Worm (Caenorhabditis elegans) whole organism, L4 larva: ENCODE measurements around the gene C14F11.7.

ENCODE experiments used
- F44E2.7 ChIP-seq: fragments of 200-800 bp; sonication (Bioruptor generic); IDR thresholded peaks from 2 replicates; pipeline ENCODE4 v2.1.2; 2022; ENCODE audit warnings: missing genetic modification characterization, missing compliant biosample characterization
- Y105C5A.15 ChIP-seq: fragments of 200-800 bp; sonication (Bioruptor generic); IDR thresholded peaks from 2 replicates; pipeline ENCODE4 v1.3.6; 2022; ENCODE audit warnings: missing genetic modification characterization, missing compliant biosample characterization
- Y48G9A.11 ChIP-seq: fragments of 200-800 bp; sonication (Bioruptor generic); IDR thresholded peaks from 2 replicates; pipeline ENCODE4 v1.3.6; 2022; ENCODE audit warnings: missing genetic modification reagents, missing genetic modification characterization, missing compliant biosample characterization
- Y5F2A.4 ChIP-seq: fragments of 200-800 bp; sonication (Bioruptor generic); optimal IDR thresholded peaks from 2 replicates; lab custom pipeline; 2018; ENCODE audit warnings: mild to moderate bottlenecking, missing genetic modification characterization, missing compliant biosample characterization
- Y75B8A.6 ChIP-seq: fragments of 200-800 bp; sonication (Bioruptor generic); IDR thresholded peaks from 2 replicates; pipeline ENCODE4 v1.3.6; 2022; ENCODE audit warnings: missing genetic modification reagents, missing genetic modification characterization, missing compliant biosample characterization
- ama-1 ChIP-seq: fragments of 150-350 bp; optimal IDR thresholded peaks from 2 replicates; lab custom pipeline; 2014; ENCODE audit warnings: inconsistent platforms, mixed read lengths
- arid-1 ChIP-seq: fragments of 200-800 bp; sonication (Bioruptor generic); conservative IDR thresholded peaks from 2 replicates; pipeline ENCODE4 v1.3.6; 2022; ENCODE audit warnings: missing genetic modification reagents, missing genetic modification characterization, missing compliant biosample characterization
- attf-4 ChIP-seq: sonication (generic microtip); optimal IDR thresholded peaks from 3 replicates; lab custom pipeline; 2017; ENCODE audit warnings: missing biosample characterization, missing genetic modification characterization
- ceh-20 ChIP-seq: fragments of 200-800 bp; sonication (Bioruptor generic); IDR thresholded peaks from 2 replicates; pipeline ENCODE4 v1.3.6; 2022; ENCODE audit warnings: missing genetic modification reagents, missing genetic modification characterization, missing compliant biosample characterization
- ceh-28 ChIP-seq: fragments of 150-350 bp; optimal IDR thresholded peaks from 2 replicates; lab custom pipeline; 2014; ENCODE audit warnings: missing biosample characterization, missing genetic modification reagents, missing genetic modification characterization
- ceh-62 ChIP-seq: sonication (generic microtip); optimal IDR thresholded peaks from 2 replicates; lab custom pipeline; 2017; ENCODE audit warnings: missing biosample characterization, missing genetic modification characterization
- daf-16 ChIP-seq, 3 experiments: sonication (generic microtip); optimal IDR thresholded peaks; 2 replicates each; lab custom pipeline; 2016 to 2017; ENCODE audit warnings: missing genetic modification characterization in 3 of 3, missing genetic modification reagents in 3 of 3, mild to moderate bottlenecking in 2 of 3, missing compliant biosample characterization in 2 of 3, missing biosample characterization in 1 of 3, moderate library complexity in 1 of 3
- daf-8 ChIP-seq: fragments of 200-800 bp; sonication (Bioruptor generic); IDR thresholded peaks from 2 replicates; pipeline ENCODE4 v1.3.6; 2022; ENCODE audit warnings: missing genetic modification characterization, missing compliant biosample characterization
- dmd-6 ChIP-seq: fragments of 200-800 bp; sonication (Bioruptor generic); IDR thresholded peaks from 2 replicates; pipeline ENCODE4 v1.3.6; 2022; ENCODE audit warnings: missing genetic modification reagents, missing genetic modification characterization, missing compliant biosample characterization
- duxl-1 ChIP-seq: sonication (generic microtip); optimal IDR thresholded peaks from 2 replicates; lab custom pipeline; 2016; ENCODE audit warnings: mild to moderate bottlenecking, missing genetic modification characterization, moderate library complexity, missing compliant biosample characterization; ENCODE audit not compliant: poor library complexity
- dve-1 ChIP-seq: sonication (generic microtip); optimal IDR thresholded peaks from 2 replicates; lab custom pipeline; 2017; ENCODE audit warnings: antibody characterized with exemption, mild to moderate bottlenecking, missing genetic modification characterization, missing compliant biosample characterization; ENCODE audit not compliant: insufficient read depth
- egl-43 ChIP-seq: fragments of 200-800 bp; sonication (Bioruptor generic); IDR thresholded peaks from 2 replicates; pipeline ENCODE4 v1.3.6; 2022; ENCODE audit warnings: missing genetic modification reagents, missing genetic modification characterization, missing compliant biosample characterization
- fkh-10 ChIP-seq: fragments of 150-350 bp; optimal IDR thresholded peaks from 2 replicates; lab custom pipeline; 2014; ENCODE audit warnings: missing biosample characterization, missing genetic modification reagents, missing genetic modification characterization
- fos-1 ChIP-seq: fragments of 150-350 bp; optimal IDR thresholded peaks from 2 replicates; lab custom pipeline; 2014; ENCODE audit warnings: missing biosample characterization, missing genetic modification characterization
- hif-1 ChIP-seq, 2 experiments: sonication (generic microtip); optimal IDR thresholded peaks; 2 replicates each; lab custom pipeline; 2016 to 2017; ENCODE audit warnings: missing compliant biosample characterization in 2 of 2, missing genetic modification characterization in 2 of 2, missing genetic modification reagents in 2 of 2, missing genotype in 2 of 2, mild to moderate bottlenecking in 1 of 2
- hlh-11 ChIP-seq: fragments of 200-800 bp; sonication (Bioruptor generic); optimal IDR thresholded peaks from 2 replicates; lab custom pipeline; 2018; ENCODE audit warnings: mild to moderate bottlenecking, missing genetic modification characterization, missing compliant biosample characterization
- hlh-30 ChIP-seq: sonication (generic microtip); optimal IDR thresholded peaks from 2 replicates; lab custom pipeline; 2017; ENCODE audit warnings: antibody characterized with exemption, mild to moderate bottlenecking, missing genetic modification characterization, missing compliant biosample characterization; ENCODE audit not compliant: insufficient read depth
- lim-7 ChIP-seq: fragments of 200-800 bp; sonication (Bioruptor generic); IDR thresholded peaks from 2 replicates; pipeline ENCODE4 v1.3.6; 2022; ENCODE audit warnings: missing genetic modification characterization, missing compliant biosample characterization
- lin-13 ChIP-seq: fragments of 150-350 bp; optimal IDR thresholded peaks from 2 replicates; lab custom pipeline; 2014; ENCODE audit warnings: missing biosample characterization, missing genetic modification reagents, missing genetic modification characterization
- lin-29 ChIP-seq: fragments of 200-800 bp; sonication (Bioruptor generic); IDR thresholded peaks from 2 replicates; pipeline ENCODE4 v1.3.6; 2022; ENCODE audit warnings: missing genetic modification reagents, missing genetic modification characterization, missing compliant biosample characterization
- lir-3 ChIP-seq: sonication (generic microtip); optimal IDR thresholded peaks from 2 replicates; lab custom pipeline; 2016; ENCODE audit warnings: mild to moderate bottlenecking, missing genetic modification characterization, missing compliant biosample characterization
- lsy-2 ChIP-seq, 2 experiments: fragments of 150-350 bp in 1 of 2; sonication (generic microtip) in 1 of 2; optimal IDR thresholded peaks; 2 replicates each; lab custom pipeline; 2014 to 2017; ENCODE audit warnings: missing biosample characterization in 2 of 2, missing genetic modification characterization in 2 of 2
- mdl-1 ChIP-seq, 2 experiments: fragments of 150-350 bp in 1 of 2; sonication (generic microtip) in 1 of 2; optimal IDR thresholded peaks; 2 replicates each; lab custom pipeline; 2014 to 2017; ENCODE audit warnings: missing biosample characterization in 2 of 2, missing genetic modification characterization in 2 of 2
- mep-1 ChIP-seq: fragments of 150-350 bp; sonication (generic microtip); optimal IDR thresholded peaks from 3 replicates; lab custom pipeline; 2014; ENCODE audit warnings: missing biosample characterization, missing genetic modification characterization
- mes-2 ChIP-seq: sonication (generic microtip); optimal IDR thresholded peaks from 2 replicates; lab custom pipeline; 2016; ENCODE audit warnings: missing genotype, mild to moderate bottlenecking, missing genetic modification characterization, missing compliant biosample characterization; ENCODE audit not compliant: poor library complexity, severe bottlenecking
- nhr-237 ChIP-seq: sonication (generic microtip); optimal IDR thresholded peaks from 2 replicates; lab custom pipeline; 2017; ENCODE audit warnings: missing biosample characterization, missing genetic modification characterization
- nhr-25 ChIP-seq: sonication (generic microtip); optimal IDR thresholded peaks from 2 replicates; lab custom pipeline; 2017; ENCODE audit warnings: missing genetic modification characterization, mild to moderate bottlenecking, missing compliant biosample characterization, antibody characterized with exemption, moderate library complexity, borderline replicate concordance; ENCODE audit not compliant: insufficient read depth
- nhr-41 ChIP-seq: fragments of 200-800 bp; sonication (Bioruptor generic); IDR thresholded peaks from 2 replicates; pipeline ENCODE4 v1.3.6; 2022; ENCODE audit warnings: missing genetic modification reagents, missing genetic modification characterization, missing compliant biosample characterization
- nhr-48 ChIP-seq: sonication (generic microtip); optimal IDR thresholded peaks from 2 replicates; lab custom pipeline; 2016; ENCODE audit warnings: mild to moderate bottlenecking, missing genetic modification characterization, missing compliant biosample characterization
- php-3 ChIP-seq: fragments of 200-800 bp; sonication (Bioruptor generic); IDR thresholded peaks from 2 replicates; pipeline ENCODE4 v1.3.6; 2022; ENCODE audit warnings: missing genetic modification reagents, missing genetic modification characterization, missing compliant biosample characterization
- sdz-12 ChIP-seq: fragments of 200-800 bp; sonication (Bioruptor generic); optimal IDR thresholded peaks from 2 replicates; lab custom pipeline; 2018; ENCODE audit warnings: mild to moderate bottlenecking, missing genetic modification characterization, missing compliant biosample characterization
- snpc-1.2 ChIP-seq: fragments of 200-800 bp; sonication (Bioruptor generic); IDR thresholded peaks from 2 replicates; pipeline ENCODE4 v1.3.6; 2022; ENCODE audit warnings: missing genetic modification reagents, missing genetic modification characterization, missing compliant biosample characterization
- snpc-4 ChIP-seq: fragments of 150-350 bp; optimal IDR thresholded peaks from 2 replicates; lab custom pipeline; 2014; ENCODE audit warnings: missing biosample characterization, missing genetic modification characterization
- spr-3 ChIP-seq: fragments of 200-800 bp; sonication (Bioruptor generic); optimal IDR thresholded peaks from 2 replicates; lab custom pipeline; 2018; ENCODE audit warnings: mild to moderate bottlenecking, missing genetic modification characterization, missing compliant biosample characterization
- tag-97 ChIP-seq: fragments of 200-800 bp; sonication (Bioruptor generic); IDR thresholded peaks from 2 replicates; pipeline ENCODE4 v1.3.6; 2022; ENCODE audit warnings: missing genetic modification characterization, missing compliant biosample characterization
- tra-1 ChIP-seq: fragments of 200-800 bp; sonication (Bioruptor generic); IDR thresholded peaks from 2 replicates; pipeline ENCODE4 v1.3.6; 2022; ENCODE audit warnings: missing genetic modification reagents, missing genetic modification characterization, missing compliant biosample characterization
- unc-130 ChIP-seq: sonication (generic microtip); optimal IDR thresholded peaks from 2 replicates; lab custom pipeline; 2016; ENCODE audit warnings: missing genetic modification reagents, missing genetic modification characterization, missing compliant biosample characterization
- unc-62 ChIP-seq, 3 experiments: fragments of 150-350 bp in 1 of 3; sonication (generic microtip); optimal IDR thresholded peaks in 2 of 3; peaks in 1 of 3; 1 replicate in 1 of 3; 2 replicates in 2 of 3; lab custom pipeline; 2014 to 2017; ENCODE audit warnings: missing biosample characterization in 3 of 3, missing genetic modification characterization in 3 of 3, missing genetic modification reagents in 3 of 3, missing genotype in 1 of 3
- vab-7 ChIP-seq: fragments of 200-800 bp; sonication (Bioruptor generic); IDR thresholded peaks from 2 replicates; pipeline ENCODE4 v1.3.6; 2022; ENCODE audit warnings: missing genetic modification reagents, missing genetic modification characterization, missing compliant biosample characterization
- zag-1 ChIP-seq: fragments of 150-350 bp; optimal IDR thresholded peaks from 2 replicates; lab custom pipeline; 2014; ENCODE audit warnings: missing biosample characterization, missing genetic modification characterization
- zfp-3 ChIP-seq: fragments of 200-800 bp; sonication (Bioruptor generic); conservative IDR thresholded peaks from 2 replicates; pipeline ENCODE4 v1.3.6; 2022; ENCODE audit warnings: missing genetic modification reagents, missing genetic modification characterization, missing compliant biosample characterization
- zip-11 ChIP-seq: fragments of 200-800 bp; sonication (Bioruptor generic); IDR thresholded peaks from 2 replicates; pipeline ENCODE4 v1.3.6; 2022; ENCODE audit warnings: missing genetic modification characterization, missing compliant biosample characterization
- zip-2 ChIP-seq: fragments of 150-350 bp; optimal IDR thresholded peaks from 2 replicates; lab custom pipeline; 2014; ENCODE audit warnings: missing biosample characterization, missing genetic modification characterization
- ztf-7 ChIP-seq: fragments of 150-350 bp; optimal IDR thresholded peaks from 2 replicates; lab custom pipeline; 2014; ENCODE audit warnings: missing biosample characterization, missing genetic modification characterization

Gene C14F11.7

ce11 chrX:6219892-6220291, 11.5 kb upstream of the C14F11.7 start (continued):
- TF ChIP-seq Y48G9A.11 (peak; percentile 61; the same call in 1 of the 2 replicates), snpc-4 (tag; lab: Kevin White, UChicago) (no peak), hif-1 (tag; optimal IDR thresholded peaks at IDR 0.05; lab: Kevin White, UChicago) (peak; percentile 27 to 57), ceh-20 (peak; percentile 57; the same call in 1 of the 2 replicates), nhr-41 (GFP tag; lab: Robert Waterston, UW) (peak; percentile 74; the same call in 1 of the 2 replicates), lim-7 (GFP tag; lab: Robert Waterston, UW) (peak; percentile 83), lin-13 (GFP tag; lab: Kevin White, UChicago) (no peak), tra-1 (GFP tag; lab: Robert Waterston, UW) (no peak; the same call in 1 of the 2 replicates), F44E2.7 (GFP tag; lab: Robert Waterston, UW) (peak; percentile 62; the same call in 1 of the 2 replicates), unc-62 (GFP tag; optimal IDR thresholded peaks at IDR 0.05 in 1 of 2; lab: Kevin White, UChicago) (no peak), unc-62 (tag; optimal IDR thresholded peaks at IDR 0.05; lab: Kevin White, UChicago) (no peak), duxl-1 (tag; lab: Kevin White, UChicago) (peak; percentile 68), hlh-30 (tag; lab: Kevin White, UChicago) (peak; percentile 29), spr-3 (GFP tag; lab: Kevin White, UChicago) (peak; percentile 47), nhr-237 (no peak), tag-97 (no peak), dmd-6 (GFP tag; lab: Robert Waterston, UW) (peak; percentile 34; the same call in 1 of the 2 replicates), unc-130 (peak; percentile 38), daf-16 (GFP tag; optimal IDR thresholded peaks at IDR 0.05; lab: Kevin White, UChicago) (peak; percentile 31 to 64), daf-16 (tag; optimal IDR thresholded peaks at IDR 0.05; lab: Kevin White, UChicago) (no peak), ceh-62 (tag; lab: Kevin White, UChicago) (no peak), fkh-10 (GFP tag; lab: Kevin White, UChicago) (no peak), fos-1 (no peak), ama-1 (lab: Kevin White, UChicago) (no peak), lsy-2 (tag; optimal IDR thresholded peaks at IDR 0.05; lab: Kevin White, UChicago) (peak in 1 of 2 experiments; percentile 37), Y5F2A.4 (GFP tag; lab: Kevin White, UChicago) (no peak), zip-11 (GFP tag; lab: Robert Waterston, UW) (no peak), snpc-1.2 (GFP tag; lab: Robert Waterston, UW) (peak; percentile 79), ceh-28 (tag; lab: Kevin White, UChicago) (no peak), sdz-12 (GFP tag; lab: Kevin White, UChicago) (no peak), Y105C5A.15 (GFP tag; lab: Robert Waterston, UW) (peak; percentile 57; the same call in 1 of the 2 replicates), nhr-48 (tag; lab: Kevin White, UChicago) (peak; percentile 64), daf-8 (GFP tag; lab: Robert Waterston, UW) (no peak), mes-2 (peak; percentile 80), ztf-7 (tag; lab: Kevin White, UChicago) (no peak), mdl-1 (tag; optimal IDR thresholded peaks at IDR 0.05; lab: Kevin White, UChicago) (no peak), egl-43 (GFP tag; lab: Robert Waterston, UW) (peak; percentile 87), mep-1 (peak; percentile 71), nhr-25 (peak; percentile 24), php-3 (GFP tag; lab: Robert Waterston, UW) (0 out of 2 replicates have a peak, but pooled peaks have one; percentile 36), arid-1 (GFP tag; lab: Robert Waterston, UW) (no peak; the same call in 1 of the 2 replicates), Y75B8A.6 (no peak), lir-3 (tag; lab: Kevin White, UChicago) (peak; percentile 68), hlh-11 (tag; lab: Kevin White, UChicago) (peak; percentile 55), zfp-3 (GFP tag; lab: Robert Waterston, UW) (no peak), zag-1 (tag; lab: Kevin White, UChicago) (no peak), zip-2 (tag; lab: Kevin White, UChicago) (no peak), lin-29 (GFP tag; lab: Robert Waterston, UW) (no peak), attf-4 (no peak), dve-1 (tag; lab: Kevin White, UChicago) (peak; percentile 31), vab-7 (GFP tag; lab: Robert Waterston, UW) (peak; percentile 89)
